Worm (Caenorhabditis elegans) whole organism, young adult: ENCODE measurements around the gene T28H10.2.

Experiments used
- B0035.1 ChIP-seq: sonication (generic microtip); optimal IDR thresholded peaks from 2 replicates; lab custom pipeline; 2016; ENCODE audit warnings: missing genetic modification characterization, mild to moderate bottlenecking, missing compliant biosample characterization, missing genotype, missing genetic modification reagents
- F10E7.11 ChIP-seq: sonication (generic microtip); optimal IDR thresholded peaks from 2 replicates; lab custom pipeline; 2017; ENCODE audit warnings: mild to moderate bottlenecking, missing genetic modification characterization, moderate library complexity, missing compliant biosample characterization
- F22D6.2 ChIP-seq: sonication (generic microtip); optimal IDR thresholded peaks from 2 replicates; lab custom pipeline; 2016; ENCODE audit warnings: mild to moderate bottlenecking, missing genetic modification characterization, missing compliant biosample characterization
- F49E8.2 ChIP-seq: sonication (generic microtip); optimal IDR thresholded peaks from 3 replicates; lab custom pipeline; 2017; ENCODE audit warnings: missing genetic modification characterization, mild to moderate bottlenecking, missing compliant biosample characterization, antibody characterized with exemption, moderate library complexity; ENCODE audit not compliant: insufficient read depth
- F52B5.7 ChIP-seq: sonication (generic microtip); optimal IDR thresholded peaks from 2 replicates; lab custom pipeline; 2016; ENCODE audit warnings: mild to moderate bottlenecking, missing genetic modification characterization, missing compliant biosample characterization
- K11D2.4 ChIP-seq: fragments of 200-800 bp; sonication (Bioruptor generic); IDR thresholded peaks from 2 replicates; pipeline ENCODE4 v1.3.6; 2022; ENCODE audit warnings: missing genetic modification reagents, missing genetic modification characterization, missing compliant biosample characterization
- T07F8.4 ChIP-seq: sonication (generic microtip); optimal IDR thresholded peaks from 2 replicates; lab custom pipeline; 2016; ENCODE audit warnings: mild to moderate bottlenecking, missing genetic modification characterization, moderate library complexity, missing compliant biosample characterization
- attf-6 ChIP-seq: fragments of 200-800 bp; sonication (Bioruptor generic); IDR thresholded peaks from 2 replicates; pipeline ENCODE4 v1.3.6; 2022; ENCODE audit warnings: missing genetic modification reagents, missing genetic modification characterization, missing compliant biosample characterization
- bed-1 ChIP-seq: fragments of 200-800 bp; sonication (Bioruptor generic); IDR thresholded peaks from 2 replicates; pipeline ENCODE4 v1.3.6; 2022; ENCODE audit warnings: missing genetic modification reagents, missing genetic modification characterization, missing compliant biosample characterization
- ceh-27 ChIP-seq: fragments of 200-800 bp; sonication (Bioruptor generic); optimal IDR thresholded peaks from 2 replicates; lab custom pipeline; 2018; ENCODE audit warnings: mild to moderate bottlenecking, missing genetic modification characterization, moderate library complexity, missing compliant biosample characterization
- ceh-40 ChIP-seq: fragments of 200-800 bp; sonication (Bioruptor generic); IDR thresholded peaks from 2 replicates; pipeline ENCODE4 v1.3.6; 2022; ENCODE audit warnings: missing genetic modification characterization, missing compliant biosample characterization
- dpff-1 ChIP-seq: sonication (generic microtip); optimal IDR thresholded peaks from 2 replicates; lab custom pipeline; 2017; ENCODE audit warnings: mild to moderate bottlenecking, missing genetic modification characterization, missing compliant biosample characterization
- egl-18 ChIP-seq: fragments of 200-800 bp; sonication (Bioruptor generic); IDR thresholded peaks from 2 replicates; pipeline ENCODE4 v1.3.6; 2022; ENCODE audit warnings: missing genetic modification reagents, missing genetic modification characterization, missing compliant biosample characterization
- egrh-3 ChIP-seq: fragments of 200-800 bp; sonication (Bioruptor generic); IDR thresholded peaks from 2 replicates; pipeline ENCODE4 v1.3.6; 2022; ENCODE audit warnings: missing genetic modification reagents, missing genetic modification characterization, missing compliant biosample characterization
- him-1 ChIP-seq: sonication (generic microtip); optimal IDR thresholded peaks from 2 replicates; lab custom pipeline; 2016; ENCODE audit warnings: missing genotype, missing genetic modification reagents, missing genetic modification characterization, missing compliant biosample characterization
- hlh-26 ChIP-seq: fragments of 200-800 bp; sonication (Bioruptor generic); conservative IDR thresholded peaks from 2 replicates; pipeline ENCODE4 v1.3.6; 2022; ENCODE audit warnings: missing genetic modification reagents, missing genetic modification characterization, missing compliant biosample characterization
- hmg-1.2 ChIP-seq: fragments of 200-800 bp; sonication (Bioruptor generic); IDR thresholded peaks from 2 replicates; pipeline ENCODE4 v1.3.6; 2022; ENCODE audit warnings: missing genetic modification reagents, missing genetic modification characterization, missing compliant biosample characterization
- hmg-20 ChIP-seq: fragments of 200-800 bp; sonication (Bioruptor generic); IDR thresholded peaks from 2 replicates; pipeline ENCODE4 v1.3.6; 2022; ENCODE audit warnings: missing genetic modification reagents, missing genetic modification characterization, missing compliant biosample characterization
- lag-1 ChIP-seq: fragments of 200-800 bp; sonication (Bioruptor generic); IDR thresholded peaks from 2 replicates; pipeline ENCODE4 v1.3.6; 2022; ENCODE audit warnings: missing genetic modification reagents, missing genetic modification characterization, missing compliant biosample characterization
- let-526 ChIP-seq: fragments of 200-800 bp; sonication (Bioruptor generic); IDR thresholded peaks from 2 replicates; pipeline ENCODE4 v1.3.6; 2022; ENCODE audit warnings: missing genetic modification reagents, missing genetic modification characterization, missing compliant biosample characterization
- lin-26 ChIP-seq: fragments of 200-800 bp; sonication (Bioruptor generic); IDR thresholded peaks from 2 replicates; pipeline ENCODE4 v1.3.6; 2022; ENCODE audit warnings: missing genetic modification reagents, missing genetic modification characterization, missing compliant biosample characterization
- lin-40 ChIP-seq: sonication (generic microtip); optimal IDR thresholded peaks from 2 replicates; lab custom pipeline; 2016; ENCODE audit warnings: missing genetic modification characterization, mild to moderate bottlenecking, missing compliant biosample characterization, missing genotype, missing genetic modification reagents
- lin-54 ChIP-seq: fragments of 200-800 bp; sonication (Bioruptor generic); optimal IDR thresholded peaks from 2 replicates; lab custom pipeline; 2018; ENCODE audit warnings: mild to moderate bottlenecking, missing genetic modification characterization, missing compliant biosample characterization
- lsl-1 ChIP-seq: fragments of 200-800 bp; sonication (Bioruptor generic); optimal IDR thresholded peaks from 2 replicates; lab custom pipeline; 2018; ENCODE audit warnings: mild to moderate bottlenecking, missing genetic modification characterization, moderate library complexity, missing compliant biosample characterization
- madf-10 ChIP-seq: sonication (generic microtip); optimal IDR thresholded peaks from 2 replicates; lab custom pipeline; 2016; ENCODE audit warnings: mild to moderate bottlenecking, missing genetic modification characterization, missing compliant biosample characterization
- madf-3 ChIP-seq: fragments of 200-800 bp; sonication (Bioruptor generic); IDR thresholded peaks from 2 replicates; pipeline ENCODE4 v1.3.6; 2022; ENCODE audit warnings: missing genetic modification reagents, missing genetic modification characterization, missing compliant biosample characterization
- madf-6 ChIP-seq: fragments of 200-800 bp; sonication (Bioruptor generic); IDR thresholded peaks from 2 replicates; pipeline ENCODE4 v1.3.6; 2022; ENCODE audit warnings: missing genetic modification reagents, missing genetic modification characterization, missing compliant biosample characterization
- mcd-1 ChIP-seq: fragments of 200-800 bp; sonication (Bioruptor generic); IDR thresholded peaks from 2 replicates; pipeline ENCODE4 v1.3.6; 2022; ENCODE audit warnings: missing genetic modification reagents, missing genetic modification characterization, missing compliant biosample characterization
- mel-28 ChIP-seq: sonication (generic microtip); optimal IDR thresholded peaks from 2 replicates; lab custom pipeline; 2016; ENCODE audit warnings: borderline replicate concordance, mild to moderate bottlenecking, missing genetic modification characterization, missing compliant biosample characterization
- mes-4 ChIP-seq: sonication (generic microtip); optimal IDR thresholded peaks from 2 replicates; lab custom pipeline; 2016; ENCODE audit warnings: missing genotype, missing genetic modification characterization, missing compliant biosample characterization
- nfyb-1 ChIP-seq: fragments of 200-800 bp; sonication (Bioruptor generic); IDR thresholded peaks from 2 replicates; pipeline ENCODE4 v1.3.6; 2022; ENCODE audit warnings: missing genetic modification reagents, missing genetic modification characterization, missing compliant biosample characterization
- nhr-179 ChIP-seq: sonication (generic microtip); optimal IDR thresholded peaks from 2 replicates; lab custom pipeline; 2016; ENCODE audit warnings: mild to moderate bottlenecking, missing genetic modification characterization, missing compliant biosample characterization
- nhr-27 ChIP-seq: fragments of 200-800 bp; sonication (Bioruptor generic); optimal IDR thresholded peaks from 2 replicates; lab custom pipeline; 2018; ENCODE audit warnings: mild to moderate bottlenecking, missing genetic modification characterization, moderate library complexity, missing compliant biosample characterization
- nhr-80 ChIP-seq: sonication (generic microtip); optimal IDR thresholded peaks from 2 replicates; lab custom pipeline; 2016; ENCODE audit warnings: missing genetic modification characterization, missing compliant biosample characterization
- nhr-90 ChIP-seq: sonication (generic microtip); optimal IDR thresholded peaks from 2 replicates; lab custom pipeline; 2016; ENCODE audit warnings: missing genotype, mild to moderate bottlenecking, missing genetic modification characterization, missing compliant biosample characterization
- rcor-1 ChIP-seq: fragments of 200-800 bp; sonication (Bioruptor generic); IDR thresholded peaks from 2 replicates; pipeline ENCODE4 v1.3.6; 2022; ENCODE audit warnings: missing genetic modification reagents, missing genetic modification characterization, missing compliant biosample characterization
- repo-1 ChIP-seq: sonication (generic microtip); optimal IDR thresholded peaks from 2 replicates; lab custom pipeline; 2017; ENCODE audit warnings: mild to moderate bottlenecking, missing genetic modification characterization, missing compliant biosample characterization
- snpc-1.3 ChIP-seq: sonication (generic microtip); optimal IDR thresholded peaks from 2 replicates; lab custom pipeline; 2017; ENCODE audit warnings: missing genetic modification characterization, mild to moderate bottlenecking, missing compliant biosample characterization, antibody characterized with exemption, moderate library complexity, missing genotype, missing genetic modification reagents; ENCODE audit not compliant: insufficient read depth
- snpc-3.4 ChIP-seq: sonication (generic microtip); optimal IDR thresholded peaks from 2 replicates; lab custom pipeline; 2017; ENCODE audit warnings: missing genetic modification characterization, mild to moderate bottlenecking, missing compliant biosample characterization, antibody characterized with exemption, moderate library complexity, missing genotype, missing genetic modification reagents
- tbp1 ChIP-seq: fragments of 200-800 bp; sonication (Bioruptor generic); optimal IDR thresholded peaks from 2 replicates; lab custom pipeline; 2018; ENCODE audit warnings: mild to moderate bottlenecking, missing genetic modification characterization, missing compliant biosample characterization
- tbx-9 ChIP-seq: sonication (generic microtip); optimal IDR thresholded peaks from 2 replicates; lab custom pipeline; 2016; ENCODE audit warnings: borderline replicate concordance, missing genetic modification characterization, inconsistent platforms, missing compliant biosample characterization
- unc-130 ChIP-seq: sonication (generic microtip); optimal IDR thresholded peaks from 2 replicates; lab custom pipeline; 2016; ENCODE audit warnings: missing genetic modification reagents, missing genetic modification characterization, missing compliant biosample characterization
- xnd-1 ChIP-seq: sonication (generic microtip); optimal IDR thresholded peaks from 2 replicates; lab custom pipeline; 2016; ENCODE audit warnings: missing genotype, missing genetic modification reagents, missing genetic modification characterization, missing compliant biosample characterization
- zfh-2 ChIP-seq: fragments of 200-800 bp; sonication (Bioruptor generic); conservative IDR thresholded peaks from 2 replicates; pipeline ENCODE4 v1.3.6; 2022; ENCODE audit warnings: missing genetic modification reagents, missing genetic modification characterization, missing compliant biosample characterization
- zim-3 ChIP-seq: sonication (generic microtip); optimal IDR thresholded peaks from 2 replicates; lab custom pipeline; 2017; ENCODE audit warnings: mild to moderate bottlenecking, missing genetic modification characterization, moderate library complexity, missing compliant biosample characterization
- ztf-18 ChIP-seq: sonication (generic microtip); optimal IDR thresholded peaks from 2 replicates; lab custom pipeline; 2016; ENCODE audit warnings: missing genotype, mild to moderate bottlenecking, missing genetic modification characterization, missing compliant biosample characterization
- ztf-28 ChIP-seq: fragments of 200-800 bp; sonication (Bioruptor generic); IDR thresholded peaks from 2 replicates; pipeline ENCODE4 v1.3.6; 2022; ENCODE audit warnings: missing genetic modification reagents, missing genetic modification characterization, missing compliant biosample characterization
- ztf-3 ChIP-seq: fragments of 200-800 bp; sonication (Bioruptor generic); optimal IDR thresholded peaks from 2 replicates; lab custom pipeline; 2018; ENCODE audit warnings: mild to moderate bottlenecking, missing genetic modification characterization, missing compliant biosample characterization

T28H10.2 gene

ce11 chrV:12491070-12491643 lies 21.6 kb downstream of the T28H10.2 start (continued):
- TF ChIP-seq lsl-1 (GFP tag; lab: Kevin White, UChicago), result peak; percentile 70
- TF ChIP-seq hmg-1.2 (GFP tag; lab: Robert Waterston, UW), result peak; percentile 97
- TF ChIP-seq ceh-27 (GFP tag; lab: Kevin White, UChicago), result no peak
- 0 out of 2 replicates have a peak, but pooled peaks have one; percentile 23 for TF ChIP-seq egrh-3 (GFP tag; lab: Robert Waterston, UW)
- TF ChIP-seq zfh-2, result no peak; the same call in 1 of the 2 replicates
- TF ChIP-seq zim-3 (tag; lab: Kevin White, UChicago), result no peak
- TF ChIP-seq repo-1 (tag; lab: Kevin White, UChicago), result peak; percentile 79
- TF ChIP-seq T07F8.4 (tag; lab: Kevin White, UChicago), result no peak
- TF ChIP-seq madf-3, result 0 out of 2 replicates have a peak, but pooled peaks have one; percentile 7
- peak; percentile 68; the same call in 1 of the 2 replicates for TF ChIP-seq K11D2.4
- TF ChIP-seq nhr-90, result no peak
- peak; percentile 40 for TF ChIP-seq mes-4 (tag; lab: Kevin White, UChicago)
- TF ChIP-seq egl-18 (GFP tag; lab: Robert Waterston, UW), result no peak
- TF ChIP-seq ztf-18 (tag; lab: Kevin White, UChicago), result peak; percentile 87
- TF ChIP-seq snpc-3.4 (tag; lab: Kevin White, UChicago), result peak; percentile 99
- no peak for TF ChIP-seq tbx-9 (tag; lab: Kevin White, UChicago)
- no peak for TF ChIP-seq F10E7.11 (tag; lab: Kevin White, UChicago)
- TF ChIP-seq ceh-40 (GFP tag; lab: Robert Waterston, UW), result no peak
- peak; percentile 54 for TF ChIP-seq lin-40 (tag; lab: Kevin White, UChicago)
- TF ChIP-seq lag-1 (GFP tag; lab: Robert Waterston, UW), result no peak
- TF ChIP-seq F22D6.2, result no peak
- no peak for TF ChIP-seq B0035.1 (tag; lab: Kevin White, UChicago)
- no peak for TF ChIP-seq nhr-179 (tag; lab: Kevin White, UChicago)
- TF ChIP-seq ztf-3 (GFP tag; lab: Kevin White, UChicago), result no peak
- TF ChIP-seq rcor-1 (GFP tag; lab: Robert Waterston, UW), result peak; percentile 92
- no peak for TF ChIP-seq mel-28 (tag; lab: Kevin White, UChicago)
- TF ChIP-seq nhr-80 (tag; lab: Kevin White, UChicago), result peak; percentile 57
- TF ChIP-seq attf-6 (GFP tag; lab: Robert Waterston, UW), result peak; percentile 91
- TF ChIP-seq ztf-28 (GFP tag; lab: Robert Waterston, UW), result peak; percentile 81; the same call in 1 of the 2 replicates
- TF ChIP-seq nhr-27, result no peak
- TF ChIP-seq hmg-20, result peak; percentile 56; the same call in 1 of the 2 replicates
- TF ChIP-seq madf-6 (GFP tag; lab: Robert Waterston, UW), result peak; percentile 89
- TF ChIP-seq lin-26 (GFP tag; lab: Robert Waterston, UW), result no peak
- peak; percentile 87 for TF ChIP-seq nfyb-1 (GFP tag; lab: Robert Waterston, UW)
- peak; percentile 97 for TF ChIP-seq snpc-1.3
- TF ChIP-seq bed-1 (GFP tag; lab: Robert Waterston, UW), result no peak
- peak; percentile 13 for TF ChIP-seq unc-130 (GFP tag; lab: Kevin White, UChicago)
- TF ChIP-seq mcd-1, result peak; percentile 81
- TF ChIP-seq hlh-26 (GFP tag; lab: Robert Waterston, UW), result no peak
- no peak for TF ChIP-seq dpff-1 (tag; lab: Kevin White, UChicago)
- TF ChIP-seq tbp1 (GFP tag; lab: Kevin White, UChicago), result peak; percentile 82
- TF ChIP-seq lin-54, result peak; percentile 82
- TF ChIP-seq F49E8.2 (tag; lab: Kevin White, UChicago), result peak; percentile 85
- peak; percentile 36 for TF ChIP-seq xnd-1
- peak; percentile 96 for TF ChIP-seq him-1
- TF ChIP-seq madf-10 (tag; lab: Kevin White, UChicago), result peak; percentile 38
- no peak for TF ChIP-seq let-526 (GFP tag; lab: Robert Waterston, UW)
- TF ChIP-seq F52B5.7 (tag; lab: Kevin White, UChicago), result no peak
